Worm (Caenorhabditis elegans) whole organism, L4/young adult: ENCODE measurements around the gene K09C6.2.

ENCODE experiments used
- dao-5 ChIP-seq: sonication (generic microtip); optimal IDR thresholded peaks from 2 replicates; lab custom pipeline; 2016; ENCODE audit warnings: missing genotype, missing genetic modification characterization, moderate library complexity, missing compliant biosample characterization
- him-1 ChIP-seq: sonication (generic microtip); optimal IDR thresholded peaks from 2 replicates; lab custom pipeline; 2016; ENCODE audit warnings: missing genotype, missing genetic modification reagents, missing genetic modification characterization, missing compliant biosample characterization

- no peak for TF ChIP-seq him-1 (tag; lab: Kevin White, UChicago)
- no peak for TF ChIP-seq dao-5 (tag; lab: Kevin White, UChicago)
Measured at ce11 chrV:889216-889615, 32.6 kb downstream of the K09C6.2 start, which contains the start of gene T02B11.6.
